Worm (Caenorhabditis elegans): Measurements from ENCODE around the gene frm-2.

DNA sequence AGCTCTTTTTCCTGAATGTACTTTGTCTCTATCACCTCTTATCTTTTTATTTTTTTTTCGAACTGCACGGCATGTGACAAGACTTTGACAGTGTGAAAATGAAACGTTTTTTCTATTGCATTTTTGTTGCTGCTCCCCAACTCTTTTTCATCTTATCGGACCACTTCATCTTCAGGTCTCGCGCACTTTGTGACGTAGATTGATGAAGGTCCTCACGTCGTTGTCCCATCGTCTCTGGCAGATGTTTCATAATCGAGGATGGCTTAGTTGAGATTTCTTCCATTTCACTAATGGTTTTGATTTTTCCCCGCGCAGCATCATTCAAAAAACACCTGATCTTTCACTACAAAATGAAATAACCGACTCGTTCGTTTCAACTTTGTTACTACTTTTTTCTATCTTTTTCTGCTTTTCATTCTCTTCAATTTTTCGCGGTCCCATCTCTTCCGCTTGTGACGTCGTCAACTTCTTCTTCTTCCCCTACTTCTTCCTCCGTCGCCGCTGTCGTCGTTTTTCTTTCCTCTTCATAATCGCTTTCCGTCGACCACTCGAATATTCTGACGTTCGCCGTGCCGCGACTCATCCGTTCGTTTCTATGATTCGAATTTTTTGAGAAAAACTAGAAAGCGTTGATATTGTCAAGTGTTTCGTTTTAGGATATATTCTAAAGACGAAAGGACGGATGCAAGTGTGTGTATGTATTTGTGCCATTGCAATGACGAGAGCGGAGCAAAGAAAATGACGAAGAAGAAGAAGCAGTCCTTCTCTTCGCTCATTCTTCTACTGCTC, 9.4 kb upstream of the frm-2 start, which contains the start of gene T04C9.2:
- no peak for TF ChIP-seq jun-1 (tag; optimal IDR thresholded peaks at IDR 0.05)
- TF ChIP-seq R02D3.7 (tag; optimal IDR thresholded peaks at IDR 0.05) = no peak
